Fruit fly (Drosophila melanogaster) whole organism, larva: Measurements from ENCODE around the gene sn.

Experiments used
- noc ChIP-seq: fragments of 200-800 bp; sonication (Bioruptor generic); optimal IDR thresholded peaks from 3 replicates; lab custom pipeline; 2019; ENCODE audit warnings: missing biosample characterization, mild to moderate bottlenecking, missing genetic modification characterization, moderate library complexity

sn gene

dm6 chrX:7963724-7964123 lies at the start of gene sn:
Gene sn, plus strand, starts transcription at chrX:7964024.
- no peak for TF ChIP-seq noc (tag; lab: Kevin White, UChicago)

- no peak for TF ChIP-seq noc (tag; lab: Kevin White, UChicago)
Measured at dm6 chrX:7920081-7920688, 43.6 kb upstream of the sn start, which contains the start of the genes hdm and Ykt6. Gene hdm, minus strand, starts transcription at chrX:7920131. Gene Ykt6, plus strand, starts transcription at chrX:7920409.

DNA sequence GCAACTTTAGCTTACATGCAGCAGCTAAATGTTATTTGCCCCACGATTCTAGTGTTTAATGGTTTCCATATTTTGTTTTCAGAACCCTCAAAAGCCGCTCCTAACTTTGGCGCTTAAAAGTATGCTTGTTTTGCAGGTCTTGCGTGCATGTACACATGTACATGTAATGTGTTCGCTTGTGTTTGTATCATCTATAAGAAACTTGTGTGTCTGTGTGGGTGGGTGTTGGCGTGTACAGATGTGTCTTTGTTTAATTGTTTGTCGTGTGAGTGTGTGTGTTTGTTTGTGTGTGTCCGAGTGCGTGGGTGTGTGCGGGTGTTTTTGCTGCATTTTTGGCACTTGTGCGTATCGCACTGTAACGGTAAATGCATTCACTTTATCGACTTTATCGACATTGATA lies 40.8 kb upstream of the sn start:
- no peak for TF ChIP-seq noc (tag; lab: Kevin White, UChicago)

dm6 chrX:7924913-7925312 lies 38.9 kb upstream of the sn start:
- no peak for TF ChIP-seq noc (tag; lab: Kevin White, UChicago)

DNA sequence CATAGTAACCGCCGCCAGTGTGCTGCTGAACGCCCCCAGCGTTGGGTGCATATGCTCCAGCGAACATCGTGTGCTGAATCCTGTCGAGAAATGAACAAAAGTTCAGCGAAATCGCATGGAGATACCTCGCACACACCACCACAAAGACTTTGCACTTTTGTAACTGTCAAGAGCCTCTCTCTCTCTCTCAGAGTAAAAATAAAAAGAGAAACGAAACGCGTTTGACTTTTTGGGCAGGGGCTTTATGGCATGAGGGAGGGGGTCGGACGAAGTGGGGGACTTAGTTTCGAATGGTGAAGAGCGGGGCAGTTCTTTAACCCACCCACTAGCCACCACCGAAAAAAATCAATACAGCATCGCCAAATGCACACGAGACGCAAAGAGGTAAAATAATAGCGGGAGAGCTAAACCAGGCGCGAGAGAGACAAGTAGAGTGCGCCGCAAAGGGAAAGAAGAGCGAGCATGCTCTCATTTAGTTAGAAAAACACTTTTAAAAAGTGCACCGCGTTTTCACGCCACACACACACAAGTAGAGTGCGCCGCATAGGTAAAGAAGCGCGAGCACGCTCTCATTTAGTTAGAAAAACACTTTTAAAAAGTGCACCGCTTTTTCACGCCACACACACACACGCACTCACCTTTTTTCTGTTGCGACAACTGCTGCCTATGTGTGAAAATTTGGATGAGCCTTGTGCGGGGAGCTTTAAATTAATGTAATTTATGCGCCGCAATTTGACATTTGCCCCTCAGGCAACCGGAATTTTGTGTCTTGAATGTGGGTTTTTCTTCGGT lies 33.4 kb upstream of the sn start:
- no peak for TF ChIP-seq noc (tag; lab: Kevin White, UChicago)

DNA sequence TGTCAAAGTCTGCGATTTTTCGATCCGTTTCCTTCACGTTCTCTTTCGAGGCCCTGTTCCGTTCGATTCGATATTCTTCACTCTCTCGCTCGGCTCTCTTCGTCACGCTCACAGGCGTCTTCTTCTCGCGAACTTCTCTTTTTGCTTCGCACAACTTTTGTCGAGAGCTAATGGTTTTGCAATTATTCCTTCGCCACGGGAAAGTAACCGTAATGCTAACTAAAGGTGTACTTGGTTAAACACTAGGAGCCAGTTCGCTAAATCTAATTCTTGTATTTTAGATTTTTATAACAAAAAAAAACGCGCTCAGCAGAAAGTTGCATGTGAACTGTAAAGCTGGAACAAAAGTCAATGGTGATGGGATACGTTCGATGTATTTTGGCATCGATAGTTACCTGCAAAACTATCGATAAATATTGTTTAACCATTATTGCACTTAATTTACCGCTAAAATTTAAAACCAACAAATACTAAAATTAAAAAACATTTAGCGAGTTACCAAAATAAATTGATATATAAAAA lies 32.7 kb upstream of the sn start, which contains the start of gene mahe:
mahe (minus strand) TSS at position 355 of the 522 bp plus-strand sequence.
- no peak for TF ChIP-seq noc (tag; lab: Kevin White, UChicago)

DNA sequence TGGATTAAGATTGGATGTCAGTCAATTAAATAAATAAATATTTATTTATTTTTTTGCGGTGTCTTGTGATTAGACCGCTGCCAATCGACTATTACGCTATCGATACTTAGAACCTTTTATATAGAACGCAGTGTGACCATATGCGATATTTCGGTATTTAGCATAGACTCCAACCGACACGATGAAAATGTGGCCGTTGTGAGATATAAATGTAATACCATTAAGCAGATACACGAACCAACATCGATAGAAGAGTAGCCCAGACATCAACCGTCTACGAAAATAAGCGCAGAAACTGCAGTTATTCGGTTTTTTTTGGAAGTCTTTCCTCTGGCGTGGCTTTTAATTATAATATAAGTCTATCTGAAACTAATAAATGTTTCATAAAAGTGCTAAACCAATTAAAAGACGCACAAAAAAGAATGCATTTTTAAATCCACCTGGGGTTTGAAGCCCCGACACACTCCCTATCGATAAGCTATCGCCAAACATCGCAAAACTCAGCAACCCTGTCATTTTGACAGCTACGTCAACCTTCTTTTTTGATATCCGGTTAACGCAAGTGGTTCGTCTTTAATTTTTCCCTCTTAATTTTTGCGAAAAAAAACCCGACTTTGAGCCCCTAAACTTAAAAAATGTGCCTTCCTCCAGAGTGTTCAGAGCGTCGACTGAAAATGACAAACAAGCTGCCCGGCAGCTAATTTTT lies 30.5 kb upstream of the sn start, which contains the start of the genes Dhdds and RpS14a:
Dhdds (minus strand) TSS at position 142 of the 706 bp plus-strand sequence.
RpS14a (plus strand) TSS at position 533 of the 706 bp plus-strand sequence.
- TF ChIP-seq noc (tag; lab: Kevin White, UChicago): peak; percentile 8

DNA sequence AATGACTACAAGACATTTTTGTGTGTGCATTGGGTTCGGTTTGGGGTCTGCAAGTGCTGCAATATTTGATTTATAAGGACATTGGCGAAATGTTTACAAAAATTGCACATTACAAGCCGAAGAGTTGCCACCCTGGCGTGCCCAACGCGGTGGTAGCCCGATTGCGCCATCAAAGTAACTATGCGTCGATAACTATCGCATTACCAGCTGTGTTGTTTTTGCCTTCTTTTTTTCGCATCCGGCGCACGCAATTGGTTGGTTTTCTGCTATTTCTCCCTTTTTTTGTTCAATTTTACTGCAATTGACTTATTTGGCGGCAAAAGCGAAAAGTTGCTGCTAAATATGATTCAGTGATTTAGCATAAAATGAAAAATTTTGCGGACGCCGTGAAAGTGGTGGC lies 29.1 kb upstream of the sn start, which contains the start of gene RpS14b:
RpS14b (plus strand) TSS at position 220 of the 400 bp plus-strand sequence.
- peak; percentile 44 for TF ChIP-seq noc (tag; lab: Kevin White, UChicago)

DNA sequence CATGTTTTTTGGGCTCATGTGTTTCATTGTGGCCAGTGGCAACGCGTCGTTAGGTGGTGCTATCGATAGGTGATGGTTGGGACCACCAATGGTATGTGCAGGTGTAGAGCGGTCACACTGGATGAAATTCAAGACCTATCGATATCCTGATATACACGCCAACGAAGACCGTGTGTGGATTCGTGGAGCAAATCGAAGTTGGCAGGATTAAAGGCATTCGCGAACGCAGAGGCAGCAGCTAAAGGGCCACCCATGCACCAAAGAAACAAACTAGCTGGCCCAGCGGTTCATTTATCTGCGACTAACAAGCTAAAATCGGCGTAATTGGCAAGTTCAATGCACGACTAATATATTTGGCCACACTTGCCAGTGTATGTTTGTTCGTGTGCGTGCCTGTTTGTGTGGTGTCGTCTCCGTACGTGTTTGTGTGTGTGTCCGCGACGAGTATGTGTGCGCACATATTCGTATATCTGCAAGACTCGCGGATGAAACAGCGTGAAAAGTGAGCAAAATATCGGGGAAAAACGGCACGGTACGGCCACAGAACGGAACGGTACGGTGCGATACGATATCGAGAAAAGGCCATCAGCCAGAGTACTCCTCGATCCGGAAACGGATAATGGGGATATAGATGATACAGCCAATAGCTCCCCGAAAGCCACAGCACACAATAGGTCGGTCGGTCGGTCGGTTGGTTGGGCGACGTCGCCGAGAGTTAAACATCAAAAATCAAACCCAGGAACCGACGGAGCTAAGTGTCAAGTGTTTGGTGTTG lies 27.8 kb upstream of the sn start, which contains the start of gene Ubr3:
Ubr3 (plus strand) TSS at position 99 of the 775 bp plus-strand sequence.
- TF ChIP-seq noc (tag; lab: Kevin White, UChicago): peak; percentile 54

DNA sequence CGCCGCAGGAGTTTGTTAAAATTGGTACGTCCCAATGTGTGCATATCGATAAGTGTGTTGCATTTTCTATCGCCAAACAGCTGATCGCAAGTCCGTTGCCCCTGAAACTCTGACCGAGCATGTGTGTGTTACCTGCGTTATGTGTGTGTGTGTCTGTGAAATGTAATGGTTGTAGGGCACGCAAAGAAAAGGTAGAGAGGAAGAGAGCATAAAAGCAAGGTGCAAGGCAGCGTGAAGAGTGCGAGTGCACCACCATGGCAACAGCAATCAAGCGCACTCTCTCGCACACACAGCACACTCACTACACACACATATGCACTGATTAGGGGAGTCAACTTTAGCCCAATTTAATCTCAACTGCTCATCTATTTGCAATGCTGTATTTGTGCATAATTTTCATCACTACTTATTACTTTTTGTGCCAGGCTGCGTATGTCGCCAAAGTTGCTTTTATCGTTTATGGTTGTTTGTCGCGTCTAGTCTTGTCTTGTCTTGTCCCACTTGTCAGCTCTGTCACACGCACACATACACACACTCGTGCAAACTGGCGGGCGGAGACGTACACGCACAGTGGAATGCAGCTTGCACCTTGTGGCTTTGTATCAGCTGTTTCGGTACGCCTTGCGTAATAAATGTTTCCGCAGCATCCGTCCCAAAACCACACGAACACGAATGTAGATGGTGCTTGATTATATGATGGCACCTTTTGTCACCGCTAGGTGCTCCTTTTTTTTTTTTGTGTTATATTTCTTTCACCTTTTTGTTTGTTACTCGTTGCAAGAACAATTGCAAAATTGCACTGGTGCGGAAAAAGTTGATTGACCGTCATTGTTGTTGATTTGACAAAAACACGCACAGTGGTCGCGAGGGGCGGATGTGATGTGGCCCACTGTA lies 26.0 kb upstream of the sn start:
- TF ChIP-seq noc (tag; lab: Kevin White, UChicago): peak; percentile 28

DNA sequence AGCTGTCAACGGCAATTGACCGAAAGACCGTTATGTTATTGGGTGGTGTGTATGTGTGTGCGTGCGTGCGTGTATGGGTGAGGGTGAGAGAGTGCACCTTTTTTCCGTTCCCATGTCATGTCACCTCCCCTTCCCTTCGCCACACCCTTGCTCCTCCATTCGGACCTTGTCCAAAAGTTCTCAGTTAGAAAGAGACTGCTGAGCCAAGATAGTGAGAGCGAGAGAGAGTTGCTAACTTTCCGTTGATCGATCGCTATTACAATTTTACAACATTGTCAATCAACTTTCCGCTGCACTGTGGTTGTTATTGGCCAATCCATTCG lies 25.4 kb upstream of the sn start:
- no peak for TF ChIP-seq noc (tag; lab: Kevin White, UChicago)

DNA sequence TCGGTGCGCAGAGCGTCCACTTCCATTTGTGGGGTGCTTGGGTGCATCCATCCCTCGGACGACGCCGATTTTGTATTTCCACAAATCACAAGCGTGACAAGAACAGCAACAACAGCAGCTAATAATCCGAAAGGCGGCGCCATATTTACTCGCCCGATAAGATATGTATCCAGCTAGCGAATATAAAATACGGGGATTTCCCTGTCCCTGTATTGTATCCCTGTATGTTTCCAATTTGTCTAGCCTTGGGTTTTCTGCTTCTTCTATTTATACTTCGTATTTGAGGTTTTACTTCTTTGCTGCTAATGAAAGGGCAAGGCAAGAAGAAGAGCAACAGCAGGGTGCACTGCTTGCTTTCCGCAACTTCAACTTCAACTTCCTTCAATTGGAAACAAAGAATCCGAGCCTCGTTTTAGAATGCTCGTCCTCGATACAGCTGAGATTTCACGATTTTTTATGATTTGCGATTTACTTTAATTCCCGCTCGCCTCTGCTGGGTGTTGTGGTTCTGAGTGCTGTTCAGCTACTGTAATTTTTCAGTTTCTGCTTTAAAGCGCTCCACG lies 19.6 kb upstream of the sn start:
- no peak for TF ChIP-seq noc (tag; lab: Kevin White, UChicago)
